Fruit fly (Drosophila melanogaster): Measurements from ENCODE around the gene rtp.
A peak's percentile ranks its signal among the peaks of the same experiment; 100 is the strongest.

Gene rtp

DNA sequence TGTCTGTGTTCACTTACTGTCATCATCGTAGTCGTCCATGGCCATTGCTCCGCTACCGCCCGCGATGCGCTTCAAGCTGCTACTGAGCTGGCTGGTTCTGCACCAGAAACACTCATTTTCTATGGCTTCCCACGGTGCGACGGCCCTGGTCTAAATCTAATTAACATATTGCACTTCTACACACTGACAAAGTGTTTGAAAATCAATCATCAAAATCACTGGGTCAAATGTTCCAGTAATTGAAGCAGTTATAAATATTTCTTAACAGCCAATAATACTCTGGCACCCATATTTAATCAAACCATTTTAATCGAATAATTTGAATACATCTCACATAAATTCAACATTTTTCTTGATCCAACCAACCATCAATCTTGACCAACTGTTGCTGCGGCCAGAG lies at the start of gene rtp:
rtp (minus strand) TSS at position 101 of the 400 bp plus-strand sequence.
- no peak for TF ChIP-seq CG12942 (GFP tag; optimal IDR thresholded peaks at IDR 0.05)
- no peak for TF ChIP-seq unpg (GFP tag; optimal IDR thresholded peaks at IDR 0.05)
- no peak for TF ChIP-seq CG30403 (GFP tag; optimal IDR thresholded peaks at IDR 0.05)
- TF ChIP-seq Med (GFP tag), result no peak

dm6 chr3R:5285937-5286336 lies 48.8 kb upstream of the rtp start:
- peak; percentile 76 for TF ChIP-seq crol (GFP tag; IDR thresholded peaks at IDR 0.05)
- no peak for TF ChIP-seq CG3847 (GFP tag; IDR thresholded peaks at IDR 0.05)
- TF ChIP-seq kay (GFP tag; optimal IDR thresholded peaks at IDR 0.05), result no peak
- TF ChIP-seq vvl (GFP tag; IDR thresholded peaks at IDR 0.05), result peak; percentile 53; the same call in 1 of the 2 replicates

- peak; percentile 87 for TF ChIP-seq CG8944 (GFP tag; optimal IDR thresholded peaks at IDR 0.05)
- TF ChIP-seq grau (tag; optimal IDR thresholded peaks at IDR 0.05), result peak; percentile 92
- peak; percentile 96 for TF ChIP-seq CG2678 (tag; optimal IDR thresholded peaks at IDR 0.05)
- peak; percentile 80 for TF ChIP-seq Gug (GFP tag; IDR thresholded peaks at IDR 0.05)
- TF ChIP-seq CG10462 (GFP tag; optimal IDR thresholded peaks at IDR 0.05), result peak; percentile 84
- peak; percentile 88 for TF ChIP-seq vvl (GFP tag; IDR thresholded peaks at IDR 0.05)
- TF ChIP-seq E2f2 (GFP tag; IDR thresholded peaks at IDR 0.05), result peak; percentile 59
- TF ChIP-seq rib (GFP tag; IDR thresholded peaks at IDR 0.05), result peak; percentile 79
- TF ChIP-seq knrl (GFP tag; IDR thresholded peaks at IDR 0.05; ENCODE audit: partially characterized antibody), result no peak
- no peak for TF ChIP-seq CG34224 (GFP tag; IDR thresholded peaks at IDR 0.05; ENCODE audit: partially characterized antibody)
- TF ChIP-seq mam (GFP tag; optimal IDR thresholded peaks at IDR 0.05), result peak; percentile 93
- TF ChIP-seq CG8765 (GFP tag; IDR thresholded peaks at IDR 0.05), result peak; percentile 63; the same call in 1 of the 2 replicates
- peak in 1 of 2 experiments; percentile 89 for TF ChIP-seq Eip74EF (GFP tag; optimal IDR thresholded peaks at IDR 0.05)
- peak; percentile 90 for TF ChIP-seq jumu (GFP tag; optimal IDR thresholded peaks at IDR 0.05)
- TF ChIP-seq CG11085 (GFP tag; IDR thresholded peaks at IDR 0.05), result peak; percentile 67
- TF ChIP-seq CG10267 (tag; optimal IDR thresholded peaks at IDR 0.05), result peak; percentile 82
- no peak for TF ChIP-seq Lim3 (GFP tag; IDR thresholded peaks at IDR 0.05)
- TF ChIP-seq Dbx (GFP tag; IDR thresholded peaks at IDR 0.05), result peak; percentile 85
- TF ChIP-seq dan (GFP tag; IDR thresholded peaks at IDR 0.05), result no peak
- TF ChIP-seq CrebB (tag; optimal IDR thresholded peaks at IDR 0.05), result peak; percentile 83
- peak; percentile 91 for TF ChIP-seq seq (GFP tag; IDR thresholded peaks at IDR 0.05)
- peak; percentile 91 for TF ChIP-seq Dip3 (GFP tag; optimal IDR thresholded peaks at IDR 0.05)
- peak; percentile 96 for TF ChIP-seq CG18599 (GFP tag; optimal IDR thresholded peaks at IDR 0.05)
- TF ChIP-seq CG5953 (GFP tag; IDR thresholded peaks at IDR 0.05), result peak; percentile 80
- TF ChIP-seq CG17385 (GFP tag; optimal IDR thresholded peaks at IDR 0.05), result peak; percentile 86
- peak; percentile 88 for TF ChIP-seq CG9817 (tag; optimal IDR thresholded peaks at IDR 0.05)
- peak; percentile 88 for TF ChIP-seq nerfin-1 (tag; optimal IDR thresholded peaks at IDR 0.05)
- TF ChIP-seq hb (GFP tag; IDR thresholded peaks at IDR 0.05; ENCODE audit: partially characterized antibody), result no peak
- peak; percentile 91 for TF ChIP-seq ind (GFP tag; optimal IDR thresholded peaks at IDR 0.05)
- TF ChIP-seq CG11456 (GFP tag; IDR thresholded peaks at IDR 0.05), result peak; percentile 79; the same call in 1 of the 3 replicates
- peak; percentile 87 for TF ChIP-seq scrt (GFP tag; optimal IDR thresholded peaks at IDR 0.05)
- TF ChIP-seq CG12071 (GFP tag; optimal IDR thresholded peaks at IDR 0.05), result peak; percentile 92
- peak; percentile 91 for TF ChIP-seq CG6854 (GFP tag; optimal IDR thresholded peaks at IDR 0.05)
- peak; percentile 97 for TF ChIP-seq CG10543 (GFP tag; optimal IDR thresholded peaks at IDR 0.05)
- TF ChIP-seq CG1647 (GFP tag; optimal IDR thresholded peaks at IDR 0.05), result peak; percentile 89
- TF ChIP-seq ttk (GFP tag; IDR thresholded peaks at IDR 0.05), result peak; percentile 66
- TF ChIP-seq CG3995 (GFP tag; optimal IDR thresholded peaks at IDR 0.05), result peak; percentile 65
- TF ChIP-seq CG6791 (GFP tag; IDR thresholded peaks at IDR 0.05; ENCODE audit: partially characterized antibody), result no peak
- TF ChIP-seq Kr (GFP tag; optimal IDR thresholded peaks at IDR 0.05), result no peak
- peak; percentile 78 for TF ChIP-seq YL-1 (GFP tag; optimal IDR thresholded peaks at IDR 0.05)
These were observed 46.3 kb upstream of the rtp start for dm6 chr3R:5283360-5283963.
